Fruit fly (Drosophila melanogaster) whole organism, embryonic: ENCODE data around the gene IFT43.

ENCODE experiments used
- Abd-B ChIP-seq: fragments of 200-800 bp; sonication (Bioruptor generic); optimal IDR thresholded peaks from 2 replicates; lab custom pipeline; 2018; ENCODE audit warnings: missing biosample characterization, mild to moderate bottlenecking, missing genetic modification characterization, moderate library complexity
- Ada2b ChIP-seq: fragments of 200-800 bp; sonication (Bioruptor generic); IDR thresholded peaks from 2 replicates; pipeline ENCODE4 v1.3.6; 2022; ENCODE audit warnings: missing biosample characterization, missing genetic modification characterization
- CG1024 ChIP-seq: fragments of 200-800 bp; sonication (Bioruptor generic); IDR thresholded peaks from 2 replicates; pipeline ENCODE4 v1.3.6; 2022; ENCODE audit warnings: missing biosample characterization, missing genetic modification characterization
- CG10321 ChIP-seq: fragments of 200-800 bp; sonication (Bioruptor generic); IDR thresholded peaks from 2 replicates; pipeline ENCODE4 v1.3.6; 2022; ENCODE audit warnings: missing biosample characterization, missing genetic modification characterization
- CG11093 ChIP-seq: fragments of 200-800 bp; sonication (Bioruptor generic); IDR thresholded peaks from 3 replicates; pipeline ENCODE4 v1.3.6; 2022; ENCODE audit warnings: missing biosample characterization, missing genetic modification characterization
- CG16813 ChIP-seq: fragments of 200-800 bp; sonication (Bioruptor generic); IDR thresholded peaks from 3 replicates; pipeline ENCODE4 v1.3.6; 2022; ENCODE audit warnings: missing biosample characterization, missing genetic modification characterization; ENCODE audit not compliant: partially characterized antibody
- CG18476 ChIP-seq: fragments of 200-800 bp; sonication (Bioruptor generic); optimal IDR thresholded peaks from 2 replicates; lab custom pipeline; 2016; ENCODE audit warnings: missing biosample characterization, mild to moderate bottlenecking, missing genetic modification characterization
- CG18619 ChIP-seq: fragments of 200-800 bp; sonication (Bioruptor generic); optimal IDR thresholded peaks from 3 replicates; lab custom pipeline; 2017; ENCODE audit warnings: missing biosample characterization, mild to moderate bottlenecking, missing genetic modification characterization
- CG2712 ChIP-seq: fragments of 200-800 bp; optimal IDR thresholded peaks from 3 replicates; lab custom pipeline; 2019; ENCODE audit warnings: missing biosample characterization, mild to moderate bottlenecking, missing genetic modification characterization, moderate library complexity
- CG3163 ChIP-seq: fragments of 200-800 bp; sonication (Bioruptor generic); optimal IDR thresholded peaks from 3 replicates; lab custom pipeline; 2016; ENCODE audit warnings: missing biosample characterization, missing genetic modification characterization
- CG32767 ChIP-seq: fragments of 200-800 bp; sonication (Bioruptor generic); IDR thresholded peaks from 2 replicates; pipeline ENCODE4 v1.3.6; 2022; ENCODE audit warnings: missing biosample characterization, missing genetic modification characterization
- CG33557 ChIP-seq: fragments of 200-800 bp; sonication (Bioruptor generic); optimal IDR thresholded peaks from 2 replicates; lab custom pipeline; 2019; ENCODE audit warnings: missing biosample characterization, mild to moderate bottlenecking, missing genetic modification characterization, moderate library complexity
- CG34422 ChIP-seq: fragments of 200-800 bp; sonication (Bioruptor generic); IDR thresholded peaks from 3 replicates; pipeline ENCODE4 v1.3.6; 2022; ENCODE audit warnings: missing biosample characterization, missing genetic modification characterization
- CG4404 ChIP-seq: fragments of 200-800 bp; sonication (Bioruptor generic); IDR thresholded peaks from 2 replicates; pipeline ENCODE4 v1.3.6; 2022; ENCODE audit warnings: missing biosample characterization, missing genetic modification characterization
- CG4854 ChIP-seq: fragments of 200-800 bp; sonication (Bioruptor generic); optimal IDR thresholded peaks from 2 replicates; lab custom pipeline; 2016; ENCODE audit warnings: missing biosample characterization, missing genetic modification characterization, inconsistent platforms
- CG6689 ChIP-seq: fragments of 200-800 bp; sonication (Bioruptor generic); IDR thresholded peaks from 2 replicates; pipeline ENCODE4 v1.3.6; 2022; ENCODE audit warnings: missing biosample characterization, missing genetic modification characterization
- CG7271 ChIP-seq: fragments of 200-800 bp; sonication (Bioruptor generic); optimal IDR thresholded peaks from 2 replicates; lab custom pipeline; 2018; ENCODE audit warnings: missing biosample characterization, mild to moderate bottlenecking, missing genetic modification characterization, moderate library complexity
- CG9797 ChIP-seq: fragments of 200-800 bp; sonication (Bioruptor generic); optimal IDR thresholded peaks from 3 replicates; lab custom pipeline; 2018; ENCODE audit warnings: missing biosample characterization, mild to moderate bottlenecking, missing genetic modification characterization
- CG9932 ChIP-seq: fragments of 200-800 bp; sonication (Bioruptor generic); IDR thresholded peaks from 2 replicates; pipeline ENCODE4 v1.3.6; 2022; ENCODE audit warnings: missing biosample characterization, missing genetic modification characterization
- Chrac-16 ChIP-seq: fragments of 200-800 bp; sonication (Bioruptor generic); optimal IDR thresholded peaks from 3 replicates; lab custom pipeline; 2016; ENCODE audit warnings: missing biosample characterization, missing genetic modification characterization
- D19B ChIP-seq: fragments of 200-800 bp; sonication (Bioruptor generic); optimal IDR thresholded peaks from 2 replicates; lab custom pipeline; 2017; ENCODE audit warnings: missing biosample characterization, mild to moderate bottlenecking, missing genetic modification characterization
- Dip2 ChIP-seq: fragments of 200-800 bp; sonication (Bioruptor generic); IDR thresholded peaks from 2 replicates; pipeline ENCODE4 v1.3.6; 2022; ENCODE audit warnings: missing biosample characterization, missing genetic modification characterization
- Dp ChIP-seq: fragments of 200-800 bp; sonication (Bioruptor generic); optimal IDR thresholded peaks from 2 replicates; lab custom pipeline; 2018; ENCODE audit warnings: missing biosample characterization, mild to moderate bottlenecking, missing genetic modification characterization, moderate library complexity
- Hr3 ChIP-seq: fragments of 200-800 bp; sonication (Bioruptor generic); optimal IDR thresholded peaks from 3 replicates; lab custom pipeline; 2016; ENCODE audit warnings: missing biosample characterization, missing genetic modification characterization
- Hr39 ChIP-seq: fragments of >200 bp; optimal IDR thresholded peaks from 2 replicates; lab custom pipeline; 2017
- Hsf ChIP-seq: fragments of 200-800 bp; sonication (Bioruptor generic); optimal IDR thresholded peaks from 3 replicates; lab custom pipeline; 2016; ENCODE audit warnings: missing biosample characterization, missing genetic modification characterization
- MESR4 ChIP-seq: fragments of 200-800 bp; sonication (Bioruptor generic); optimal IDR thresholded peaks from 2 replicates; lab custom pipeline; 2018; ENCODE audit warnings: missing biosample characterization, mild to moderate bottlenecking, missing genetic modification characterization, moderate library complexity
- Sin3A ChIP-seq: fragments of >200 bp; optimal IDR thresholded peaks from 2 replicates; lab custom pipeline; 2018
- Sry-δ ChIP-seq: fragments of 200-800 bp; sonication (Bioruptor generic); optimal IDR thresholded peaks from 2 replicates; lab custom pipeline; 2016; ENCODE audit warnings: missing biosample characterization, missing genetic modification characterization
- ap ChIP-seq: fragments of 200-800 bp; sonication (Bioruptor generic); IDR thresholded peaks from 2 replicates; pipeline ENCODE4 v1.3.6; 2022; ENCODE audit warnings: missing biosample characterization, missing genetic modification characterization
- br ChIP-seq: fragments of >200 bp; optimal IDR thresholded peaks from 2 replicates; lab custom pipeline; 2017
- cato ChIP-seq: fragments of 200-800 bp; sonication (Bioruptor generic); optimal IDR thresholded peaks from 2 replicates; lab custom pipeline; 2016; ENCODE audit warnings: missing biosample characterization, missing genetic modification characterization, borderline replicate concordance
- chinmo ChIP-seq: fragments of 200-800 bp; sonication (Bioruptor generic); IDR thresholded peaks from 4 replicates; pipeline ENCODE4 v1.3.6; 2022; ENCODE audit warnings: missing biosample characterization, missing genetic modification characterization; ENCODE audit not compliant: partially characterized antibody
- crp ChIP-seq, 2 experiments: fragments of 200-800 bp; sonication (Bioruptor generic); optimal IDR thresholded peaks; 2 replicates in 1 of 2; 3 replicates in 1 of 2; lab custom pipeline; 2017; ENCODE audit warnings: missing biosample characterization in 2 of 2, missing genetic modification characterization in 2 of 2, mild to moderate bottlenecking in 1 of 2, moderate library complexity in 1 of 2
- da ChIP-seq: fragments of 200-800 bp; sonication (Bioruptor generic); optimal IDR thresholded peaks from 2 replicates; lab custom pipeline; 2016; ENCODE audit warnings: missing biosample characterization, missing genetic modification characterization
- dm ChIP-seq: fragments of 200-800 bp; sonication (Bioruptor generic); optimal IDR thresholded peaks from 3 replicates; lab custom pipeline; 2016; ENCODE audit warnings: missing biosample characterization, missing genetic modification characterization
- emc ChIP-seq: fragments of 200-800 bp; sonication (Bioruptor generic); optimal IDR thresholded peaks from 2 replicates; lab custom pipeline; 2016; ENCODE audit warnings: missing biosample characterization, missing genetic modification characterization
- h ChIP-seq: fragments of >200 bp; optimal IDR thresholded peaks from 2 replicates; lab custom pipeline; 2017
- ham ChIP-seq: fragments of 200-800 bp; sonication (Bioruptor generic); IDR thresholded peaks from 2 replicates; pipeline ENCODE4 v1.3.6; 2022; ENCODE audit warnings: missing biosample characterization, missing genetic modification characterization
- klu ChIP-seq: fragments of 200-800 bp; sonication (Bioruptor generic); IDR thresholded peaks from 2 replicates; pipeline ENCODE4 v1.3.6; 2022; ENCODE audit warnings: missing biosample characterization, missing genetic modification characterization
- psq ChIP-seq: fragments of 200-800 bp; sonication (Bioruptor generic); optimal IDR thresholded peaks from 2 replicates; lab custom pipeline; 2017; ENCODE audit warnings: missing biosample characterization, missing genetic modification characterization
- scrt ChIP-seq: fragments of 200-800 bp; sonication (Bioruptor generic); optimal IDR thresholded peaks from 2 replicates; lab custom pipeline; 2018; ENCODE audit warnings: missing biosample characterization, mild to moderate bottlenecking, missing genetic modification characterization, moderate library complexity
- stc ChIP-seq: fragments of 200-800 bp; sonication (Bioruptor generic); IDR thresholded peaks from 2 replicates; pipeline ENCODE4 v1.3.6; 2022; ENCODE audit warnings: missing biosample characterization, missing genetic modification characterization
- tio ChIP-seq: fragments of 200-800 bp; sonication (Bioruptor generic); optimal IDR thresholded peaks from 2 replicates; lab custom pipeline; 2017; ENCODE audit warnings: missing biosample characterization, missing genetic modification characterization, inconsistent platforms
- unc-4 ChIP-seq: fragments of 200-800 bp; sonication (Bioruptor generic); IDR thresholded peaks from 2 replicates; pipeline ENCODE4 v1.3.6; 2022; ENCODE audit warnings: missing biosample characterization, missing genetic modification characterization; ENCODE audit not compliant: partially characterized antibody
- unpg ChIP-seq: fragments of 200-800 bp; sonication (Bioruptor generic); optimal IDR thresholded peaks from 3 replicates; lab custom pipeline; 2018; ENCODE audit warnings: missing biosample characterization, mild to moderate bottlenecking, missing genetic modification characterization, moderate library complexity
- wek ChIP-seq: fragments of 200-800 bp; sonication (Bioruptor generic); optimal IDR thresholded peaks from 3 replicates; lab custom pipeline; 2018; ENCODE audit warnings: missing biosample characterization, mild to moderate bottlenecking, missing genetic modification characterization, moderate library complexity
- wor ChIP-seq: fragments of 200-800 bp; sonication (Bioruptor generic); IDR thresholded peaks from 2 replicates; pipeline ENCODE4 v1.3.6; 2022; ENCODE audit warnings: missing biosample characterization, missing genetic modification characterization
- yki ChIP-seq: fragments of >200 bp; optimal IDR thresholded peaks from 3 replicates; lab custom pipeline; 2018
- z ChIP-seq: fragments of 200-800 bp; sonication (Bioruptor generic); IDR thresholded peaks from 3 replicates; pipeline ENCODE4 v1.3.6; 2022; ENCODE audit warnings: missing biosample characterization, missing genetic modification characterization
- zfh1 ChIP-seq: fragments of 200-800 bp; sonication (Bioruptor generic); IDR thresholded peaks from 3 replicates; pipeline ENCODE4 v1.3.6; 2022; ENCODE audit warnings: missing biosample characterization, missing genetic modification characterization

The IFT43 gene

dm6 chr2L:12720430-12721396 is 25.9 kb upstream of the IFT43 start (continued):
- TF ChIP-seq Sry-δ (GFP tag; lab: Kevin White, UChicago) = no peak
- TF ChIP-seq Ada2b (GFP tag; lab: Robert Waterston, UW) = peak; percentile 63
- TF ChIP-seq CG10321 (GFP tag; lab: Robert Waterston, UW) = no peak
- 0 out of 3 replicates have a peak, but pooled peaks have one; percentile 53 for TF ChIP-seq CG34422 (GFP tag; lab: Robert Waterston, UW)
- TF ChIP-seq h = no peak
- TF ChIP-seq chinmo (GFP tag; lab: Robert Waterston, UW) = 0 out of 4 replicates have a peak, but pooled peaks have one; percentile 40
- no peak for TF ChIP-seq Hr39
- no peak for TF ChIP-seq yki (lab: Kevin White, UChicago)
- TF ChIP-seq CG11093 (GFP tag; lab: Robert Waterston, UW) = 0 out of 3 replicates have a peak, but pooled peaks have one; percentile 38
- TF ChIP-seq unc-4 (GFP tag; lab: Robert Waterston, UW) = no peak
- TF ChIP-seq CG9797 (GFP tag; lab: Kevin White, UChicago) = no peak
- TF ChIP-seq scrt = peak; percentile 26
- TF ChIP-seq Sin3A = no peak
- TF ChIP-seq dm (GFP tag; lab: Kevin White, UChicago) = no peak
- TF ChIP-seq CG32767 = no peak
- no peak for TF ChIP-seq Dp (GFP tag; lab: Kevin White, UChicago)
- TF ChIP-seq CG9932 (GFP tag; lab: Robert Waterston, UW) = peak; percentile 55
- no peak for TF ChIP-seq CG33557 (GFP tag; lab: Kevin White, UChicago)
- TF ChIP-seq br (lab: Kevin White, UChicago) = no peak
- TF ChIP-seq CG2712 = peak; percentile 65
- TF ChIP-seq CG16813 (GFP tag; lab: Robert Waterston, UW) = no peak
- peak; percentile 22 for TF ChIP-seq CG18619 (GFP tag; lab: Kevin White, UChicago)
- 0 out of 2 replicates have a peak, but pooled peaks have one; percentile 22 for TF ChIP-seq CG1024 (GFP tag; lab: Robert Waterston, UW)
- no peak for TF ChIP-seq z (GFP tag; lab: Robert Waterston, UW)
- peak; percentile 26 for TF ChIP-seq Hsf (GFP tag; lab: Kevin White, UChicago)
- TF ChIP-seq Chrac-16 = no peak
- peak; percentile 1 for TF ChIP-seq Abd-B (GFP tag; lab: Kevin White, UChicago)
- peak; percentile 46 for TF ChIP-seq unpg (GFP tag; lab: Kevin White, UChicago)
- no peak for TF ChIP-seq Dip2 (GFP tag; lab: Robert Waterston, UW)
- peak; percentile 63 for TF ChIP-seq CG18476
- TF ChIP-seq stc = peak; percentile 70
- TF ChIP-seq zfh1 (GFP tag; lab: Robert Waterston, UW) = peak; percentile 45; the same call in 1 of the 3 replicates
- no peak for TF ChIP-seq klu (GFP tag; lab: Robert Waterston, UW)
- peak; percentile 80 for TF ChIP-seq CG6689 (GFP tag; lab: Robert Waterston, UW)
- peak; percentile 45 for TF ChIP-seq Hr3 (GFP tag; lab: Kevin White, UChicago)
- no peak for TF ChIP-seq MESR4
- no peak for TF ChIP-seq psq
- no peak for TF ChIP-seq CG4404 (GFP tag; lab: Robert Waterston, UW)
- TF ChIP-seq crp (GFP tag; optimal IDR thresholded peaks at IDR 0.05; lab: Kevin White, UChicago) = no peak
- no peak for TF ChIP-seq cato (GFP tag; lab: Kevin White, UChicago)
- no peak for TF ChIP-seq CG3163 (GFP tag; lab: Kevin White, UChicago)
- no peak for TF ChIP-seq tio (GFP tag; lab: Kevin White, UChicago)
- TF ChIP-seq wor = no peak
- TF ChIP-seq da (GFP tag; lab: Kevin White, UChicago) = no peak
- peak; percentile 57 for TF ChIP-seq D19B (GFP tag; lab: Kevin White, UChicago)
- TF ChIP-seq wek (GFP tag; lab: Kevin White, UChicago) = no peak
- TF ChIP-seq CG4854 (GFP tag; lab: Kevin White, UChicago) = no peak
- TF ChIP-seq ap (GFP tag; lab: Robert Waterston, UW) = no peak
- TF ChIP-seq emc (GFP tag; lab: Kevin White, UChicago) = no peak
- no peak for TF ChIP-seq ham (GFP tag; lab: Robert Waterston, UW)
- TF ChIP-seq CG7271 (tag; lab: Kevin White, UChicago) = no peak
